Worm (Caenorhabditis elegans) whole organism, mixed stage, embryonic: ENCODE data around the gene F01D5.6.

ENCODE experiments used
- ces-1 ChIP-seq: fragments of 150-350 bp; optimal IDR thresholded peaks from 2 replicates; lab custom pipeline; 2014; ENCODE audit warnings: missing biosample characterization, missing genetic modification reagents, missing genetic modification characterization
- nhr-12 ChIP-seq: fragments of 150-350 bp; optimal IDR thresholded peaks from 2 replicates; lab custom pipeline; 2014; ENCODE audit warnings: missing biosample characterization, missing genetic modification characterization
- snpc-4 ChIP-seq: fragments of 150-350 bp; optimal IDR thresholded peaks from 2 replicates; lab custom pipeline; 2014; ENCODE audit warnings: missing biosample characterization, missing genetic modification characterization

- TF ChIP-seq ces-1 = no peak
- TF ChIP-seq snpc-4 (tag; lab: Kevin White, UChicago) = no peak
- TF ChIP-seq nhr-12 (tag; lab: Kevin White, UChicago) = no peak
Observed at ce11 chrII:14005183-14005582, 1.1 kb upstream of the F01D5.6 start.
